Worm (Caenorhabditis elegans) whole organism, late embryonic: Measurements from ENCODE around the gene Y69H2.3.

Source experiments
- Y22D7AL.16 ChIP-seq: sonication (generic microtip); optimal IDR thresholded peaks from 2 replicates; lab custom pipeline; 2016; ENCODE audit warnings: missing genetic modification characterization, missing compliant biosample characterization
- ceh-2 ChIP-seq: sonication (generic microtip); optimal IDR thresholded peaks from 2 replicates; lab custom pipeline; 2016; ENCODE audit warnings: missing genotype, missing genetic modification characterization, missing compliant biosample characterization
- ceh-30 ChIP-seq: fragments of 150-350 bp; optimal IDR thresholded peaks from 2 replicates; lab custom pipeline; 2014; ENCODE audit warnings: missing biosample characterization, missing genetic modification characterization
- nfya-1 ChIP-seq: sonication (generic microtip); optimal IDR thresholded peaks from 2 replicates; lab custom pipeline; 2017; ENCODE audit warnings: missing genetic modification characterization, mild to moderate bottlenecking, missing compliant biosample characterization, antibody characterized with exemption, moderate library complexity
- odd-2 ChIP-seq: sonication (generic microtip); optimal IDR thresholded peaks from 2 replicates; lab custom pipeline; 2017; ENCODE audit warnings: antibody characterized with exemption, mild to moderate bottlenecking, missing genetic modification characterization, missing compliant biosample characterization
- pha-4 ChIP-seq: fragments of 150-350 bp; optimal IDR thresholded peaks from 2 replicates; lab custom pipeline; 2018; ENCODE audit warnings: missing biosample characterization, missing genetic modification reagents, missing genetic modification characterization
- unc-55 ChIP-seq: sonication (generic microtip); optimal IDR thresholded peaks from 2 replicates; lab custom pipeline; 2017; ENCODE audit warnings: missing biosample characterization, missing genetic modification reagents, missing genetic modification characterization
- zip-5 ChIP-seq: sonication (generic microtip); optimal IDR thresholded peaks from 2 replicates; lab custom pipeline; 2016; ENCODE audit warnings: missing genetic modification characterization, missing compliant biosample characterization
- ztf-16 ChIP-seq: sonication (generic microtip); optimal IDR thresholded peaks from 2 replicates; lab custom pipeline; 2017; ENCODE audit warnings: missing genetic modification characterization, missing compliant biosample characterization

DNA sequence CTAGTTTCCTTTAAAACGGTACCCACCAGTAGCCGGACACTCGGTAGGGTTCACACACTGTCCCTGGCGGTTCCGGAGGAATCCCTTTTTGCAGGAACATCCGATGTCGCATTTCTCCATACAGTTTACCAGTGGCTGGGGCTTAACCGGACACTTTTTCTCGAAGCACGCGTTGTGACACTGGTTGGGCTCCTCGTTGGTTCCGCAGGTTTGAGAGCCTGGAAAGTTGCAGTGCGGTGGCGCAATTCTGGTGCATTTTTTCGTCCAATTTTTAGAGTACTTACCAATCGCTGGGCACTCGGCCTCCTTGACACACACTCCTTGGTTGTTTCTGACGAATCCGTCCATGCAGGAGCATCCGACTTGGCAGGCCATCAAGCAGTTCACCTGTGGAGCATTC lies 1.6 kb downstream of the Y69H2.3 start:
- TF ChIP-seq pha-4 (tag; lab: Kevin White, UChicago) (no peak), Y22D7AL.16 (tag; lab: Kevin White, UChicago) (no peak), ceh-30 (no peak), unc-55 (GFP tag; lab: Kevin White, UChicago) (no peak), nfya-1 (tag; lab: Kevin White, UChicago) (no peak), zip-5 (tag; lab: Kevin White, UChicago) (no peak), ztf-16 (tag; lab: Kevin White, UChicago) (no peak), odd-2 (no peak), ceh-2 (tag; lab: Kevin White, UChicago) (no peak)
